Worm (Caenorhabditis elegans): ENCODE measurements around the gene ttc-39B.

ttc-39B gene

ce11 chrII:6281903-6282302 is 51.9 kb downstream of the ttc-39B start (continued):
- TF ChIP-seq skn-1 (tag; optimal IDR thresholded peaks at IDR 0.05), result no peak
- TF ChIP-seq cey-2 (tag; optimal IDR thresholded peaks at IDR 0.05; ENCODE audit: borderline replicate concordance, insufficient read depth), result no peak
- TF ChIP-seq lir-3 (tag; optimal IDR thresholded peaks at IDR 0.05), result no peak
- TF ChIP-seq php-3 (GFP tag; IDR thresholded peaks at IDR 0.05), result peak; percentile 24; the same call in 1 of the 2 replicates
- no peak for TF ChIP-seq sdz-12 (GFP tag; optimal IDR thresholded peaks at IDR 0.05)
- TF ChIP-seq nhr-28 (tag; optimal IDR thresholded peaks at IDR 0.05), result peak; percentile 45
- no peak for TF ChIP-seq lim-7 (GFP tag; IDR thresholded peaks at IDR 0.05)
- TF ChIP-seq hlh-30 (tag; optimal IDR thresholded peaks at IDR 0.05; ENCODE audit: insufficient read depth), result no peak
- TF ChIP-seq unc-62 (GFP tag; optimal IDR thresholded peaks at IDR 0.05 in 1 of 2), result no peak
- no peak for TF ChIP-seq unc-62 (tag; optimal IDR thresholded peaks at IDR 0.05)
- TF ChIP-seq nhr-111 (GFP tag; optimal IDR thresholded peaks at IDR 0.05), result no peak
- no peak for TF ChIP-seq ceh-28 (tag; optimal IDR thresholded peaks at IDR 0.05)
- no peak for TF ChIP-seq Y75B8A.6 (GFP tag; IDR thresholded peaks at IDR 0.05)
- no peak for TF ChIP-seq vab-7 (GFP tag; IDR thresholded peaks at IDR 0.05)
- TF ChIP-seq jun-1 (tag; optimal IDR thresholded peaks at IDR 0.05), result no peak
- no peak for TF ChIP-seq madf-9 (GFP tag; conservative IDR thresholded peaks at IDR 0.05)
- no peak for TF ChIP-seq zip-2 (tag; optimal IDR thresholded peaks at IDR 0.05)
- no peak for TF ChIP-seq nhr-25 (tag; optimal IDR thresholded peaks at IDR 0.05; ENCODE audit: borderline replicate concordance, insufficient read depth)
- TF ChIP-seq saeg-2 (GFP tag; IDR thresholded peaks at IDR 0.05), result no peak
- no peak for TF ChIP-seq unc-39 (tag; optimal IDR thresholded peaks at IDR 0.05)
- no peak for TF ChIP-seq Y105C5A.15 (GFP tag; IDR thresholded peaks at IDR 0.05)
- no peak for TF ChIP-seq nhr-6 (tag; optimal IDR thresholded peaks at IDR 0.05)
- TF ChIP-seq nhr-11 (tag; optimal IDR thresholded peaks at IDR 0.05), result no peak
- no peak for TF ChIP-seq daf-12 (tag; optimal IDR thresholded peaks at IDR 0.05)
- TF ChIP-seq ZK337.2 (GFP tag; IDR thresholded peaks at IDR 0.05), result no peak
